Fruit fly (Drosophila melanogaster) whole organism, embryonic: ENCODE data around the gene CG4017.

ENCODE experiments used
- Adf1 ChIP-seq: fragments of 200-800 bp; sonication (Bioruptor generic); IDR thresholded peaks from 2 replicates; pipeline ENCODE4 v1.3.6; 2022; ENCODE audit warnings: missing biosample characterization, missing genetic modification characterization
- Atf-2 ChIP-seq: fragments of 200-800 bp; sonication (Bioruptor generic); optimal IDR thresholded peaks from 2 replicates; lab custom pipeline; 2016; ENCODE audit warnings: missing biosample characterization, missing genetic modification characterization
- BEAF-32 ChIP-seq: fragments of 200-800 bp; sonication (Bioruptor generic); optimal IDR thresholded peaks from 3 replicates; lab custom pipeline; 2017; ENCODE audit warnings: missing biosample characterization, missing genetic modification characterization, mild to moderate bottlenecking, moderate library complexity, missing genetic modification reagents
- CG10209 ChIP-seq: fragments of 200-800 bp; sonication (Bioruptor generic); optimal IDR thresholded peaks from 3 replicates; lab custom pipeline; 2017; ENCODE audit warnings: missing biosample characterization, mild to moderate bottlenecking, missing genetic modification characterization, missing genetic modification reagents
- CG10321 ChIP-seq: fragments of 200-800 bp; sonication (Bioruptor generic); IDR thresholded peaks from 2 replicates; pipeline ENCODE4 v1.3.6; 2022; ENCODE audit warnings: missing biosample characterization, missing genetic modification characterization
- CG10462 ChIP-seq: fragments of 200-800 bp; sonication (Bioruptor generic); optimal IDR thresholded peaks from 2 replicates; lab custom pipeline; 2016; ENCODE audit warnings: missing biosample characterization, missing genetic modification characterization
- CG10543 ChIP-seq: fragments of 200-800 bp; sonication (Bioruptor generic); optimal IDR thresholded peaks from 3 replicates; lab custom pipeline; 2017; ENCODE audit warnings: missing biosample characterization, mild to moderate bottlenecking, missing genetic modification characterization, moderate library complexity
- CG10959 ChIP-seq: fragments of 200-800 bp; sonication (Bioruptor generic); IDR thresholded peaks from 2 replicates; pipeline ENCODE4 v1.3.6; 2022; ENCODE audit warnings: missing biosample characterization, missing genetic modification characterization
- CG11247 ChIP-seq: fragments of 200-800 bp; sonication (Bioruptor generic); IDR thresholded peaks from 2 replicates; pipeline ENCODE4 v1.3.6; 2022; ENCODE audit warnings: missing biosample characterization, missing genetic modification characterization
- CG11398 ChIP-seq: fragments of 200-800 bp; sonication (Bioruptor generic); optimal IDR thresholded peaks from 2 replicates; lab custom pipeline; 2016; ENCODE audit warnings: missing biosample characterization, missing genetic modification characterization
- CG12236 ChIP-seq: fragments of 200-800 bp; sonication (Bioruptor generic); optimal IDR thresholded peaks from 2 replicates; lab custom pipeline; 2016; ENCODE audit warnings: missing biosample characterization, missing genetic modification characterization
- CG15696 ChIP-seq: fragments of 200-800 bp; sonication (Bioruptor generic); optimal IDR thresholded peaks from 2 replicates; lab custom pipeline; 2019; ENCODE audit warnings: missing biosample characterization, mild to moderate bottlenecking, missing genetic modification characterization, moderate library complexity
- CG1603 ChIP-seq: fragments of 200-800 bp; sonication (Bioruptor generic); optimal IDR thresholded peaks from 2 replicates; lab custom pipeline; 2019; ENCODE audit warnings: missing biosample characterization, mild to moderate bottlenecking, missing genetic modification characterization, moderate library complexity
- CG17612 ChIP-seq: fragments of 200-800 bp; sonication (Bioruptor generic); IDR thresholded peaks from 2 replicates; pipeline ENCODE4 v1.3.6; 2022; ENCODE audit warnings: missing biosample characterization, missing genetic modification characterization
- CG18011 ChIP-seq: fragments of 200-800 bp; sonication (Bioruptor generic); optimal IDR thresholded peaks from 2 replicates; lab custom pipeline; 2017; ENCODE audit warnings: missing biosample characterization, missing genetic modification characterization, mild to moderate bottlenecking, moderate library complexity, missing genotype
- CG2116 ChIP-seq: fragments of 200-800 bp; sonication (Bioruptor generic); optimal IDR thresholded peaks from 3 replicates; lab custom pipeline; 2018; ENCODE audit warnings: missing biosample characterization, mild to moderate bottlenecking, missing genetic modification characterization
- CG2875 ChIP-seq: fragments of 200-800 bp; sonication (Bioruptor generic); optimal IDR thresholded peaks from 2 replicates; lab custom pipeline; 2017; ENCODE audit warnings: missing biosample characterization, mild to moderate bottlenecking, missing genetic modification characterization, missing genetic modification reagents
- CG6765 ChIP-seq: fragments of 200-800 bp; sonication (Bioruptor generic); optimal IDR thresholded peaks from 3 replicates; lab custom pipeline; 2017; ENCODE audit warnings: missing biosample characterization, mild to moderate bottlenecking, missing genetic modification characterization
- CG6791 ChIP-seq: fragments of 200-800 bp; sonication (Bioruptor generic); IDR thresholded peaks from 3 replicates; pipeline ENCODE4 v1.3.6; 2022; ENCODE audit warnings: missing biosample characterization, missing genetic modification characterization; ENCODE audit not compliant: partially characterized antibody
- CG8290 ChIP-seq, 3 experiments: fragments of 200-800 bp; sonication (Bioruptor generic); optimal IDR thresholded peaks; 2 replicates each; lab custom pipeline; 2016 to 2019; ENCODE audit warnings: missing biosample characterization in 3 of 3, missing genetic modification characterization in 3 of 3, mild to moderate bottlenecking in 2 of 3, moderate library complexity in 1 of 3
- Chrac-16 ChIP-seq: fragments of 200-800 bp; sonication (Bioruptor generic); optimal IDR thresholded peaks from 3 replicates; lab custom pipeline; 2016; ENCODE audit warnings: missing biosample characterization, missing genetic modification characterization
- Dad ChIP-seq: fragments of 200-800 bp; sonication (Bioruptor generic); optimal IDR thresholded peaks from 3 replicates; lab custom pipeline; 2016; ENCODE audit warnings: missing biosample characterization, missing genetic modification characterization
- Deaf1 ChIP-seq: fragments of 200-800 bp; optimal IDR thresholded peaks from 3 replicates; lab custom pipeline; 2019; ENCODE audit warnings: missing biosample characterization, mild to moderate bottlenecking, missing genetic modification characterization, moderate library complexity
- MESR4 ChIP-seq: fragments of 200-800 bp; sonication (Bioruptor generic); optimal IDR thresholded peaks from 2 replicates; lab custom pipeline; 2018; ENCODE audit warnings: missing biosample characterization, mild to moderate bottlenecking, missing genetic modification characterization, moderate library complexity
- Nf-YA ChIP-seq: fragments of 200-800 bp; sonication (Bioruptor generic); IDR thresholded peaks from 2 replicates; pipeline ENCODE4 v1.3.6; 2022; ENCODE audit warnings: missing biosample characterization, missing genetic modification characterization
- Sox102F ChIP-seq: fragments of 200-800 bp; sonication (Bioruptor generic); optimal IDR thresholded peaks from 2 replicates; lab custom pipeline; 2018; ENCODE audit warnings: missing biosample characterization, mild to moderate bottlenecking, missing genetic modification characterization, moderate library complexity
- Sry-δ ChIP-seq: fragments of 200-800 bp; sonication (Bioruptor generic); optimal IDR thresholded peaks from 2 replicates; lab custom pipeline; 2016; ENCODE audit warnings: missing biosample characterization, missing genetic modification characterization
- YL-1 ChIP-seq: fragments of 200-800 bp; sonication (Bioruptor generic); optimal IDR thresholded peaks from 3 replicates; lab custom pipeline; 2017; ENCODE audit warnings: missing biosample characterization, mild to moderate bottlenecking, missing genetic modification characterization
- ab ChIP-seq: fragments of 200-800 bp; sonication (Bioruptor generic); optimal IDR thresholded peaks from 2 replicates; lab custom pipeline; 2016; ENCODE audit warnings: missing biosample characterization, missing genetic modification characterization
- crp ChIP-seq, 2 experiments: fragments of 200-800 bp; sonication (Bioruptor generic); optimal IDR thresholded peaks; 2 replicates in 1 of 2; 3 replicates in 1 of 2; lab custom pipeline; 2017; ENCODE audit warnings: missing biosample characterization in 2 of 2, missing genetic modification characterization in 2 of 2, mild to moderate bottlenecking in 1 of 2, moderate library complexity in 1 of 2
- dati ChIP-seq: fragments of 200-800 bp; sonication (Bioruptor generic); IDR thresholded peaks from 2 replicates; pipeline ENCODE4 v1.3.6; 2022; ENCODE audit warnings: missing biosample characterization, missing genetic modification characterization
- disco-r ChIP-seq: fragments of 200-800 bp; sonication (Bioruptor generic); optimal IDR thresholded peaks from 2 replicates; lab custom pipeline; 2016; ENCODE audit warnings: missing biosample characterization, missing genetic modification characterization
- dmrt99B ChIP-seq: fragments of 200-800 bp; sonication (Bioruptor generic); optimal IDR thresholded peaks from 2 replicates; lab custom pipeline; 2018; ENCODE audit warnings: missing biosample characterization, mild to moderate bottlenecking, missing genetic modification characterization, moderate library complexity
- dysf ChIP-seq: fragments of 200-800 bp; sonication (Bioruptor generic); IDR thresholded peaks from 3 replicates; pipeline ENCODE4 v1.3.6; 2022; ENCODE audit warnings: missing biosample characterization, missing genetic modification characterization
- eyg ChIP-seq: fragments of 200-800 bp; sonication (Bioruptor generic); optimal IDR thresholded peaks from 3 replicates; lab custom pipeline; 2016; ENCODE audit warnings: missing biosample characterization, missing genetic modification characterization
- fd64A ChIP-seq: fragments of 200-800 bp; sonication (Bioruptor generic); optimal IDR thresholded peaks from 3 replicates; lab custom pipeline; 2018; ENCODE audit warnings: missing biosample characterization, mild to moderate bottlenecking, missing genetic modification characterization
- gem ChIP-seq: fragments of 200-800 bp; sonication (Bioruptor generic); optimal IDR thresholded peaks from 2 replicates; lab custom pipeline; 2019; ENCODE audit warnings: missing biosample characterization, mild to moderate bottlenecking, missing genetic modification characterization, moderate library complexity
- ham ChIP-seq: fragments of 200-800 bp; sonication (Bioruptor generic); IDR thresholded peaks from 2 replicates; pipeline ENCODE4 v1.3.6; 2022; ENCODE audit warnings: missing biosample characterization, missing genetic modification characterization
- hkb ChIP-seq, 2 experiments: fragments of 200-800 bp in 1 of 2; fragments of >200 bp in 1 of 2; sonication (Bioruptor generic) in 1 of 2; IDR thresholded peaks in 1 of 2; optimal IDR thresholded peaks in 1 of 2; 2 replicates each; pipeline versions ENCODE4 v1.3.6 to Lab custom; 2017 to 2022; ENCODE audit warnings: missing biosample characterization in 1 of 2, missing genetic modification characterization in 1 of 2
- kni ChIP-seq: fragments of 200-800 bp; sonication (Bioruptor generic); optimal IDR thresholded peaks from 3 replicates; lab custom pipeline; 2017; ENCODE audit warnings: mild to moderate bottlenecking, missing biosample characterization, missing genetic modification reagents, missing genetic modification characterization
- maf-S ChIP-seq: fragments of 200-800 bp; sonication (Bioruptor generic); optimal IDR thresholded peaks from 2 replicates; lab custom pipeline; 2016; ENCODE audit warnings: missing biosample characterization, missing genetic modification characterization
- nau ChIP-seq: fragments of 200-800 bp; sonication (Bioruptor generic); optimal IDR thresholded peaks from 3 replicates; lab custom pipeline; 2017; ENCODE audit warnings: missing biosample characterization, mild to moderate bottlenecking, missing genetic modification characterization, missing genetic modification reagents
- nmo ChIP-seq: fragments of 200-800 bp; sonication (Bioruptor generic); optimal IDR thresholded peaks from 2 replicates; lab custom pipeline; 2018; ENCODE audit warnings: missing biosample characterization, mild to moderate bottlenecking, missing genetic modification characterization, moderate library complexity
- pb ChIP-seq: fragments of 200-800 bp; sonication (Bioruptor generic); optimal IDR thresholded peaks from 3 replicates; lab custom pipeline; 2016; ENCODE audit warnings: missing biosample characterization, missing genetic modification characterization
- row ChIP-seq: fragments of 200-800 bp; sonication (Bioruptor generic); IDR thresholded peaks from 3 replicates; pipeline ENCODE4 v1.3.6; 2022; ENCODE audit warnings: missing biosample characterization, missing genetic modification characterization
- stwl ChIP-seq: fragments of 200-800 bp; sonication (Bioruptor generic); optimal IDR thresholded peaks from 3 replicates; lab custom pipeline; 2018; ENCODE audit warnings: missing biosample characterization, mild to moderate bottlenecking, missing genetic modification characterization, moderate library complexity
- trem ChIP-seq: fragments of 200-800 bp; optimal IDR thresholded peaks from 3 replicates; lab custom pipeline; 2019; ENCODE audit warnings: missing biosample characterization, mild to moderate bottlenecking, missing genetic modification characterization, moderate library complexity
- unc-4 ChIP-seq: fragments of 200-800 bp; sonication (Bioruptor generic); IDR thresholded peaks from 2 replicates; pipeline ENCODE4 v1.3.6; 2022; ENCODE audit warnings: missing biosample characterization, missing genetic modification characterization; ENCODE audit not compliant: partially characterized antibody
- wdn ChIP-seq: fragments of 200-800 bp; sonication (Bioruptor generic); IDR thresholded peaks from 2 replicates; pipeline ENCODE4 v1.3.6; 2022; ENCODE audit warnings: missing biosample characterization, missing genetic modification characterization

The CG4017 gene

DNA sequence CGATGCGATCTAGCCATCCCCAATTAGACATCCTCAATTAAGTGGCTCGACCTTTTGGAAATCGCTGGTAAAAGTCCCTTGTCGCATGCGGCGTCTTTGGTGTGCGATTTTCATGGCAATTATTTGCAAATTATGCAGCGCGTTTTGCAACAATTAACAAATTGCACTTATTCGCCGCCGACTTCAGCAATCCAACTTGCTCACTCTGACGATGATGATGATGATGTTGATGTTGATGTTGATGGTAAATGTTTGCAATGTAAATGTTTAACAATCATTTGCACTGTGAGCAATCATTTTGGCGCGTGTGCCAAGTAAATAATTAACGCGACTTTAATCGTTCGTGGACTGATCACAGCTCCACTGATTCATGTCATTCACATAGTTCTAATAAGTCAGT, 32.7 kb upstream of the CG4017 start (continued):
- TF ChIP-seq Sox102F (GFP tag; lab: Kevin White, UChicago) (no peak), MESR4 (GFP tag; lab: Kevin White, UChicago) (no peak), nau (no peak), CG6765 (GFP tag; lab: Kevin White, UChicago) (no peak), Atf-2 (GFP tag; lab: Kevin White, UChicago) (no peak), kni (GFP tag; lab: Kevin White, UChicago) (no peak), maf-S (no peak), CG11398 (no peak), CG1603 (peak; percentile 21), wdn (GFP tag; lab: Robert Waterston, UW) (no peak), gem (peak; percentile 22), CG6791 (no peak), CG10209 (no peak), CG17612 (GFP tag; lab: Robert Waterston, UW) (no peak), CG8290 (GFP tag; optimal IDR thresholded peaks at IDR 0.05; lab: Kevin White, UChicago) (no peak), CG8290 (tag; optimal IDR thresholded peaks at IDR 0.05; lab: Kevin White, UChicago) (peak in 1 of 2 experiments; percentile 22), Adf1 (GFP tag; lab: Robert Waterston, UW) (no peak), CG10462 (GFP tag; lab: Kevin White, UChicago) (no peak), dmrt99B (tag; lab: Kevin White, UChicago) (peak; percentile 17), fd64A (GFP tag; lab: Kevin White, UChicago) (no peak), pb (GFP tag; lab: Kevin White, UChicago) (no peak), YL-1 (no peak), nmo (no peak), CG11247 (GFP tag; lab: Robert Waterston, UW) (no peak), CG10959 (GFP tag; lab: Robert Waterston, UW) (no peak)

DNA sequence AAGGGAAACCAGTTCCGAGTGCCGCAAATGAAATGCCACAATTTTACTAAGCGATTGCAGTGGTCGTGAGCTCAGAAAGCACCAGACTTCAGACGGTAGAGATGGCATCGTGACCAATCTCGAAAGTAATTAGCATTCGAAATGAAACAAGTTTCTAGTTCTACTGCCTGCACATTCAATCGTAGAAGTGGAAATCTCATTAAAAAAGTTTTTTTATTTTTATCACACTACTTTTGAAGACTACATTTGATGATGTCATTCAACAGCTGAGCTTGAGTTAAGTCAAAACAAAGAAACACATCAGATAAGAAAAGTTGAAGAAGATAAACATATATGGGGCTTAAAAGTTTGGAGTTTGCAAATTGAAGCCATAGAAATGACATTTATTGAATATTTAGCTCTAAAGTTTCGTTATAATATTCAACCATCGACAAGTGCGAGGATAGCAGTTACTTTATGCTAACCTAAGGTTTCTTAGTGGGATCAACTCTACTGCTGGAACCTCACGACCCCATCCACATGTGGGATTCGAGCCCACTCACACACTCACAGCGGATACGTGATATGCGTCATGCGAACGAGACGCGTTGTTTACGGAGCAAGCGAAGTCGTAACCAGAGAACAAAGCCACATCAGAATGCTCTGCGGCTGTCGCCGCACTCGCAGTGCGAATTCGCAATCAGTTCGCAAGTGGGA, 30.7 kb upstream of the CG4017 start, which contains the start of gene CG13117:
Gene CG13117 (plus strand): TSS at position 646 of the 696 bp plus-strand sequence.
- no peak for TF ChIP-seq Nf-YA (GFP tag; lab: Robert Waterston, UW)
- TF ChIP-seq dati (GFP tag; lab: Robert Waterston, UW), result no peak
- TF ChIP-seq stwl (tag; lab: Kevin White, UChicago), result no peak
- TF ChIP-seq disco-r (GFP tag; lab: Kevin White, UChicago), result no peak
- TF ChIP-seq dysf (GFP tag; lab: Robert Waterston, UW), result 0 out of 3 replicates have a peak, but pooled peaks have one; percentile 16
- TF ChIP-seq crp (GFP tag; optimal IDR thresholded peaks at IDR 0.05; lab: Kevin White, UChicago), result no peak
- no peak for TF ChIP-seq CG10543 (GFP tag; lab: Kevin White, UChicago)
- no peak for TF ChIP-seq CG12236 (GFP tag; lab: Kevin White, UChicago)
- no peak for TF ChIP-seq ab (GFP tag; lab: Kevin White, UChicago)
- TF ChIP-seq row, result peak; percentile 40; the same call in 2 of the 3 replicates
- no peak for TF ChIP-seq hkb (optimal IDR thresholded peaks at IDR 0.05; lab: Kevin White, UChicago)
- TF ChIP-seq hkb (GFP tag; IDR thresholded peaks at IDR 0.05; lab: Robert Waterston, UW), result no peak
- TF ChIP-seq CG2116, result no peak
- no peak for TF ChIP-seq Chrac-16 (GFP tag; lab: Kevin White, UChicago)
- TF ChIP-seq Sry-δ (GFP tag; lab: Kevin White, UChicago), result peak; percentile 7
- TF ChIP-seq eyg (GFP tag; lab: Kevin White, UChicago), result no peak
- no peak for TF ChIP-seq CG15696
- no peak for TF ChIP-seq Deaf1 (tag; lab: Kevin White, UChicago)
- no peak for TF ChIP-seq Dad
- TF ChIP-seq ham (GFP tag; lab: Robert Waterston, UW), result no peak
- no peak for TF ChIP-seq CG2875
- TF ChIP-seq CG18011 (GFP tag; lab: Kevin White, UChicago), result no peak
- TF ChIP-seq CG10321 (GFP tag; lab: Robert Waterston, UW), result 0 out of 2 replicates have a peak, but pooled peaks have one; percentile 16
- TF ChIP-seq trem (tag; lab: Kevin White, UChicago), result no peak
- TF ChIP-seq BEAF-32 (GFP tag; lab: Kevin White, UChicago), result peak; percentile 32
- TF ChIP-seq unc-4 (GFP tag; lab: Robert Waterston, UW), result 0 out of 2 replicates have a peak, but pooled peaks have one; percentile 18
